Fruit fly (Drosophila melanogaster) whole organism, embryonic: ENCODE data around the gene Ufsp2.
A peak's percentile ranks its signal among the peaks of the same experiment; 100 is the strongest.

ENCODE experiments used
- CG10321 ChIP-seq: fragments of 200-800 bp; sonication (Bioruptor generic); IDR thresholded peaks from 2 replicates; pipeline ENCODE4 v1.3.6; 2022; ENCODE audit warnings: missing biosample characterization, missing genetic modification characterization
- CG11696 ChIP-seq: fragments of 200-800 bp; sonication (Bioruptor generic); IDR thresholded peaks from 2 replicates; pipeline ENCODE4 v1.3.6; 2022; ENCODE audit warnings: missing biosample characterization, missing genetic modification characterization
- CG12071 ChIP-seq: fragments of 200-800 bp; sonication (Bioruptor generic); optimal IDR thresholded peaks from 3 replicates; lab custom pipeline; 2018; ENCODE audit warnings: missing biosample characterization, mild to moderate bottlenecking, missing genetic modification characterization
- CG12155 ChIP-seq: fragments of 200-800 bp; sonication (Bioruptor generic); optimal IDR thresholded peaks from 3 replicates; lab custom pipeline; 2016; ENCODE audit warnings: missing biosample characterization, missing genetic modification characterization
- CG12391 ChIP-seq: fragments of 200-800 bp; sonication (Bioruptor generic); optimal IDR thresholded peaks from 3 replicates; lab custom pipeline; 2018; ENCODE audit warnings: missing biosample characterization, mild to moderate bottlenecking, missing genetic modification characterization, moderate library complexity
- CG14860 ChIP-seq: fragments of 200-800 bp; sonication (Bioruptor generic); IDR thresholded peaks from 3 replicates; pipeline ENCODE4 v1.3.6; 2022; ENCODE audit warnings: missing biosample characterization, missing genetic modification characterization; ENCODE audit not compliant: partially characterized antibody
- CG15514 ChIP-seq: fragments of 200-800 bp; sonication (Bioruptor generic); optimal IDR thresholded peaks from 3 replicates; lab custom pipeline; 2017; ENCODE audit warnings: missing biosample characterization, missing genetic modification characterization, mild to moderate bottlenecking, moderate library complexity, missing genetic modification reagents
- CG1647 ChIP-seq: fragments of 200-800 bp; sonication (Bioruptor generic); optimal IDR thresholded peaks from 3 replicates; lab custom pipeline; 2016; ENCODE audit warnings: missing biosample characterization, missing genetic modification characterization
- CG16813 ChIP-seq: fragments of 200-800 bp; sonication (Bioruptor generic); IDR thresholded peaks from 3 replicates; pipeline ENCODE4 v1.3.6; 2022; ENCODE audit warnings: missing biosample characterization, missing genetic modification characterization; ENCODE audit not compliant: partially characterized antibody
- CG18476 ChIP-seq: fragments of 200-800 bp; sonication (Bioruptor generic); optimal IDR thresholded peaks from 2 replicates; lab custom pipeline; 2016; ENCODE audit warnings: missing biosample characterization, mild to moderate bottlenecking, missing genetic modification characterization
- CG2199 ChIP-seq: fragments of 200-800 bp; sonication (Bioruptor generic); IDR thresholded peaks from 3 replicates; pipeline ENCODE4 v1.3.6; 2022; ENCODE audit warnings: missing biosample characterization, missing genetic modification characterization
- CG32767 ChIP-seq: fragments of 200-800 bp; sonication (Bioruptor generic); IDR thresholded peaks from 2 replicates; pipeline ENCODE4 v1.3.6; 2022; ENCODE audit warnings: missing biosample characterization, missing genetic modification characterization
- CG34224 ChIP-seq: fragments of 200-800 bp; sonication (Bioruptor generic); IDR thresholded peaks from 3 replicates; pipeline ENCODE4 v1.3.6; 2022; ENCODE audit warnings: missing biosample characterization, missing genetic modification characterization; ENCODE audit not compliant: partially characterized antibody
- CTCF ChIP-seq: fragments of 200-800 bp; sonication (Bioruptor generic); optimal IDR thresholded peaks from 2 replicates; lab custom pipeline; 2017; ENCODE audit warnings: missing biosample characterization, mild to moderate bottlenecking, missing genetic modification characterization, moderate library complexity
- D ChIP-seq, 2 experiments: fragments of 200-800 bp in 1 of 2; fragments of >200 bp in 1 of 2; sonication (Bioruptor generic) in 1 of 2; optimal IDR thresholded peaks; 2 replicates in 1 of 2; 3 replicates in 1 of 2; lab custom pipeline; 2017; ENCODE audit warnings: mild to moderate bottlenecking in 1 of 2, missing biosample characterization in 1 of 2, missing genetic modification characterization in 1 of 2, missing genetic modification reagents in 1 of 2
- H2.0 ChIP-seq: fragments of 200-800 bp; sonication (Bioruptor generic); IDR thresholded peaks from 2 replicates; pipeline ENCODE4 v1.3.6; 2022; ENCODE audit warnings: missing biosample characterization, missing genetic modification characterization
- HLH3B ChIP-seq: fragments of 200-800 bp; sonication (Bioruptor generic); IDR thresholded peaks from 2 replicates; pipeline ENCODE4 v1.3.6; 2022; ENCODE audit warnings: missing biosample characterization, missing genetic modification characterization
- HmgZ ChIP-seq: fragments of 200-800 bp; sonication (Bioruptor generic); optimal IDR thresholded peaks from 2 replicates; lab custom pipeline; 2018; ENCODE audit warnings: missing biosample characterization, mild to moderate bottlenecking, missing genetic modification characterization
- Hr78 ChIP-seq, 2 experiments: fragments of 200-800 bp in 1 of 2; fragments of >200 bp in 1 of 2; sonication (Bioruptor generic) in 1 of 2; optimal IDR thresholded peaks; 2 replicates each; lab custom pipeline; 2017 to 2019; ENCODE audit warnings: missing biosample characterization in 2 of 2, missing genetic modification characterization in 2 of 2, mild to moderate bottlenecking in 1 of 2, moderate library complexity in 1 of 2
- Max ChIP-seq: fragments of 200-800 bp; sonication (Bioruptor generic); optimal IDR thresholded peaks from 2 replicates; lab custom pipeline; 2016; ENCODE audit warnings: missing biosample characterization, mild to moderate bottlenecking, missing genetic modification characterization
- Poxn ChIP-seq: fragments of 200-800 bp; sonication (Bioruptor generic); IDR thresholded peaks from 2 replicates; pipeline ENCODE4 v1.3.6; 2022; ENCODE audit warnings: missing biosample characterization, missing genetic modification characterization
- Ptx1 ChIP-seq: fragments of 200-800 bp; sonication (Bioruptor generic); IDR thresholded peaks from 2 replicates; pipeline ENCODE4 v1.3.6; 2022; ENCODE audit warnings: missing biosample characterization, missing genetic modification characterization
- Rx ChIP-seq: fragments of 200-800 bp; sonication (Bioruptor generic); IDR thresholded peaks from 2 replicates; pipeline ENCODE4 v1.3.6; 2022; ENCODE audit warnings: missing biosample characterization, missing genetic modification characterization
- Six4 ChIP-seq: fragments of 200-800 bp; sonication (Bioruptor generic); optimal IDR thresholded peaks from 2 replicates; lab custom pipeline; 2016; ENCODE audit warnings: missing biosample characterization, missing genetic modification characterization
- Trl ChIP-seq, 3 experiments: fragments of >200 bp in 2 of 3; fragments of 200-800 bp in 1 of 3; sonication (Bioruptor generic) in 1 of 3; optimal IDR thresholded peaks; 2 replicates in 1 of 3; 3 replicates in 2 of 3; lab custom pipeline; 2016 to 2017; ENCODE audit warnings: missing biosample characterization in 1 of 3, missing genetic modification characterization in 1 of 3
- Vsx1 ChIP-seq: fragments of 200-800 bp; sonication (Bioruptor generic); optimal IDR thresholded peaks from 2 replicates; lab custom pipeline; 2017; ENCODE audit warnings: missing biosample characterization, mild to moderate bottlenecking, missing genetic modification characterization, missing genetic modification reagents
- Xrp1 ChIP-seq: fragments of 200-800 bp; sonication (Bioruptor generic); IDR thresholded peaks from 2 replicates; pipeline ENCODE4 v1.3.6; 2022; ENCODE audit warnings: missing biosample characterization, missing genetic modification characterization
- ac ChIP-seq: fragments of 200-800 bp; sonication (Bioruptor generic); optimal IDR thresholded peaks from 3 replicates; lab custom pipeline; 2017; ENCODE audit warnings: missing biosample characterization, mild to moderate bottlenecking, missing genetic modification characterization
- bbx ChIP-seq: fragments of 200-800 bp; sonication (Bioruptor generic); IDR thresholded peaks from 2 replicates; pipeline ENCODE4 v1.3.6; 2022; ENCODE audit warnings: missing biosample characterization, missing genetic modification characterization; ENCODE audit not compliant: partially characterized antibody
- cg ChIP-seq: fragments of 200-800 bp; sonication (Bioruptor generic); optimal IDR thresholded peaks from 3 replicates; lab custom pipeline; 2019; ENCODE audit warnings: missing biosample characterization, mild to moderate bottlenecking, missing genetic modification characterization, moderate library complexity
- chn ChIP-seq: fragments of 200-800 bp; sonication (Bioruptor generic); optimal IDR thresholded peaks from 2 replicates; lab custom pipeline; 2016; ENCODE audit warnings: missing biosample characterization, missing genetic modification characterization
- corto ChIP-seq: fragments of 200-800 bp; sonication (Bioruptor generic); optimal IDR thresholded peaks from 2 replicates; lab custom pipeline; 2016; ENCODE audit warnings: missing biosample characterization, mild to moderate bottlenecking, missing genetic modification characterization, moderate library complexity
- croc ChIP-seq: fragments of 200-800 bp; sonication (Bioruptor generic); conservative IDR thresholded peaks from 3 replicates; pipeline ENCODE4 v1.3.6; 2022; ENCODE audit warnings: missing biosample characterization, missing genetic modification characterization
- dmrt11E ChIP-seq: fragments of 200-800 bp; sonication (Bioruptor generic); optimal IDR thresholded peaks from 3 replicates; lab custom pipeline; 2018; ENCODE audit warnings: missing biosample characterization, mild to moderate bottlenecking, missing genetic modification characterization, moderate library complexity
- dpn ChIP-seq, 2 experiments: fragments of 200-800 bp; sonication (Bioruptor generic); optimal IDR thresholded peaks; 3 replicates each; lab custom pipeline; 2016; ENCODE audit warnings: missing biosample characterization in 2 of 2, missing genetic modification characterization in 2 of 2
- ewg ChIP-seq: fragments of 200-800 bp; sonication (Bioruptor generic); optimal IDR thresholded peaks from 3 replicates; lab custom pipeline; 2017; ENCODE audit warnings: mild to moderate bottlenecking, missing biosample characterization, missing genetic modification reagents, missing genetic modification characterization
- exex ChIP-seq: fragments of 200-800 bp; sonication (Bioruptor generic); optimal IDR thresholded peaks from 4 replicates; lab custom pipeline; 2018; ENCODE audit warnings: missing biosample characterization, mild to moderate bottlenecking, missing genetic modification characterization, moderate library complexity
- gcm ChIP-seq: fragments of 200-800 bp; sonication (Bioruptor generic); optimal IDR thresholded peaks from 2 replicates; lab custom pipeline; 2019; ENCODE audit warnings: missing biosample characterization, mild to moderate bottlenecking, missing genetic modification characterization, moderate library complexity
- ind ChIP-seq: fragments of 200-800 bp; sonication (Bioruptor generic); optimal IDR thresholded peaks from 3 replicates; lab custom pipeline; 2016; ENCODE audit warnings: missing biosample characterization, missing genetic modification characterization
- lilli ChIP-seq: fragments of 200-800 bp; sonication (Bioruptor generic); optimal IDR thresholded peaks from 3 replicates; lab custom pipeline; 2016; ENCODE audit warnings: missing biosample characterization, missing genetic modification characterization
- nom ChIP-seq: fragments of 200-800 bp; sonication (Bioruptor generic); optimal IDR thresholded peaks from 2 replicates; lab custom pipeline; 2017; ENCODE audit warnings: missing biosample characterization, missing genetic modification characterization, mild to moderate bottlenecking, moderate library complexity, missing genetic modification reagents
- onecut ChIP-seq: fragments of 200-800 bp; sonication (Bioruptor generic); IDR thresholded peaks from 2 replicates; pipeline ENCODE4 v1.3.6; 2022; ENCODE audit warnings: missing biosample characterization, missing genetic modification characterization
- pnt ChIP-seq: fragments of 200-800 bp; sonication (Bioruptor generic); optimal IDR thresholded peaks from 3 replicates; lab custom pipeline; 2016; ENCODE audit warnings: missing biosample characterization, missing genetic modification characterization
- psq ChIP-seq: fragments of 200-800 bp; sonication (Bioruptor generic); optimal IDR thresholded peaks from 2 replicates; lab custom pipeline; 2017; ENCODE audit warnings: missing biosample characterization, missing genetic modification characterization
- sd ChIP-seq: fragments of 200-800 bp; sonication (Bioruptor generic); optimal IDR thresholded peaks from 3 replicates; lab custom pipeline; 2018; ENCODE audit warnings: missing biosample characterization, mild to moderate bottlenecking, missing genetic modification characterization, moderate library complexity
- sens-2 ChIP-seq: fragments of 200-800 bp; sonication (Bioruptor generic); IDR thresholded peaks from 2 replicates; pipeline ENCODE4 v1.3.6; 2022; ENCODE audit warnings: missing biosample characterization, missing genetic modification characterization
- trem ChIP-seq: fragments of 200-800 bp; optimal IDR thresholded peaks from 3 replicates; lab custom pipeline; 2019; ENCODE audit warnings: missing biosample characterization, mild to moderate bottlenecking, missing genetic modification characterization, moderate library complexity

The Ufsp2 gene

DNA sequence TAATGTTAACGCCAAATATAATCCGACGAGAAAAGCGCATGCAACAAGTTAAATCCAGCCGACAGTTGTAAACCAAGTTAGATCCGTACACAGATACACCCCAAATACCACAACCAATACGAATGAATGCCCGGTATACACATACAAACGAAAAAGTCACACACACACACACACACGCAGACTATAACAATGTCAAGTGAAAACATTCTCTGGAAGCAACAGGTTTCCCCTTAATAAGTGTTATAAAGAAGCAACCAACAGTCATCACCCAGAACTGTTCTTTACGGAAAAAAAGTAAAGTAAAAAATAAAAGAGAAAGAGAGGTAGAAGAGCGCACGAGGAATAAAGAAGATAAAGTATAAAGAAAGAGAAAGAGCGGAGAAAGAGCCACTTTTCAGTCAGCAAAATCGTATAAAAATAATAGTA is 40.6 kb upstream of the Ufsp2 start (continued):
- no peak for TF ChIP-seq dpn (GFP tag; optimal IDR thresholded peaks at IDR 0.05; lab: Kevin White, UChicago)
- no peak for TF ChIP-seq D (optimal IDR thresholded peaks at IDR 0.05; lab: Kevin White, UChicago)
- no peak for TF ChIP-seq D (GFP tag; optimal IDR thresholded peaks at IDR 0.05; lab: Kevin White, UChicago)
- TF ChIP-seq Xrp1 (GFP tag; lab: Robert Waterston, UW): no peak
- TF ChIP-seq Poxn (GFP tag; lab: Robert Waterston, UW): no peak
- no peak for TF ChIP-seq H2.0 (GFP tag; lab: Robert Waterston, UW)
- no peak for TF ChIP-seq Max
- TF ChIP-seq Trl (optimal IDR thresholded peaks at IDR 0.05; lab: Kevin White, UChicago): peak; percentile 53 to 57
- TF ChIP-seq Trl (GFP tag; optimal IDR thresholded peaks at IDR 0.05; lab: Kevin White, UChicago): no peak
- TF ChIP-seq CG12391: no peak
- no peak for TF ChIP-seq sd
- TF ChIP-seq HLH3B (GFP tag; lab: Robert Waterston, UW): no peak
- TF ChIP-seq dmrt11E (tag; lab: Kevin White, UChicago): no peak
- peak; percentile 52 for TF ChIP-seq nom (GFP tag; lab: Kevin White, UChicago)
- TF ChIP-seq croc (GFP tag; lab: Robert Waterston, UW): no peak
- no peak for TF ChIP-seq CG12155
- TF ChIP-seq CG34224: no peak
- TF ChIP-seq ind (GFP tag; lab: Kevin White, UChicago): no peak
- TF ChIP-seq HmgZ (tag; lab: Kevin White, UChicago): no peak
- no peak for TF ChIP-seq ac (GFP tag; lab: Kevin White, UChicago)
- TF ChIP-seq cg (GFP tag; lab: Kevin White, UChicago): peak; percentile 86
- TF ChIP-seq psq (GFP tag; lab: Kevin White, UChicago): no peak
- no peak for TF ChIP-seq Six4 (GFP tag; lab: Kevin White, UChicago)
- TF ChIP-seq CG15514 (GFP tag; lab: Kevin White, UChicago): no peak
- no peak for TF ChIP-seq Rx

DNA sequence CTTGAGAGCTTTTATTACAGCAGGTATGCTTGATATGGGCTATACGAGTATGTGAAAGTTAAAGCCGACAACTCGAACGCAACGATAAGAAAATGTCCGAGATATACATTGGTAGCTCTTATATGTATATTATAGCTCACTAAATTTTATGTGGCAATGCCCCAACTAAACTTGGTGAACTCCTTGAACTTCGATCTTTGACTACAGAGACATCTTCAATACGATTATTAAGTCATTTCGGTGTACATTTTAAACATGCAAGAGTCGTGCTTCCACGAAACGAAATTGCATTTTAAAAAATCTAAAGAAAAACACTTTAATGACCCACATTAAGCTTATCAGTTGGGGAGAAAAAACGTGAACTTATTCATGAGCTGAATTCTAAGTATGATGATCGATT is 39.8 kb upstream of the Ufsp2 start:
- peak; percentile 35 for TF ChIP-seq exex (tag; lab: Kevin White, UChicago)
- no peak for TF ChIP-seq pnt (GFP tag; lab: Kevin White, UChicago)
- TF ChIP-seq Hr78 (GFP tag; optimal IDR thresholded peaks at IDR 0.05; lab: Kevin White, UChicago): peak in 1 of 2 experiments; percentile 65
- peak; percentile 70; the same call in 2 of the 3 replicates for TF ChIP-seq CG2199 (GFP tag; lab: Robert Waterston, UW)
- no peak for TF ChIP-seq CG32767 (GFP tag; lab: Robert Waterston, UW)
- TF ChIP-seq HmgZ (tag; lab: Kevin White, UChicago): no peak
- TF ChIP-seq CG18476 (GFP tag; lab: Kevin White, UChicago): no peak

DNA sequence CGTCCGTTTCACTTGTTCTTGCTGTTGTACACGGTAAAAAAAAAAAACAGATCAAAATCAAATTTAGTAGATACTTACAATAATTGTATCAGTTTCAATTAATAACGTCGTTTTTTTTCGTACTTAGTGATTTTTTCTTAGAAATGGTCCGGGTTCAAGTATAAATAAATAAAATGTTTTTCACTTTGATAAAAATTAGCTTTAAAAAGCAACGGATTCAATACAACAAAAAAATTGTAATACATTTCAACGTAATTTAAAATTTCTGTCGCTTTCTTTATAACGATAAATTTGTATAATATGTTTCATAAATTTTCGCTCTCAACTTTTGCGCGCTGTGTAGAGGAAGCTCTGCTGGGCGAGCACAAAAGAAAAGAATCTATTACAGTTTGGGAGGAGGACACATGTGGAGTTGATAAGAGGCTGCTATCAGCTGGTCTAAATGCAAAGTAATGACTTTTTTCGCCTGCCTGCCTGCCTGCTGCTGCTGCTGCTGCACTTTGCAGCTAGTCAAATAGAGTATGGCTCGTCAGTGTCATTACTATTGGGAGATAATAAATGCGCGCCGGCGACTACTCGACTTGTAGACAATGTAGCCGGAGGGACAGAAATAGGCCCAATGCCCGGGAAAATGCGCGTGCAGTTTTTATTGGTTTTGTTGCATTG is 38.3 kb upstream of the Ufsp2 start:
- TF ChIP-seq bbx (no peak), chn (GFP tag; lab: Kevin White, UChicago) (peak; percentile 19), CG11696 (GFP tag; lab: Robert Waterston, UW) (0 out of 2 replicates have a peak, but pooled peaks have one; percentile 11), CG10321 (GFP tag; lab: Robert Waterston, UW) (no peak), CG14860 (no peak), corto (GFP tag; lab: Kevin White, UChicago) (no peak), Vsx1 (GFP tag; lab: Kevin White, UChicago) (peak; percentile 53), Ptx1 (GFP tag; lab: Robert Waterston, UW) (peak; percentile 73), ewg (GFP tag; lab: Kevin White, UChicago) (peak; percentile 50), sens-2 (GFP tag; lab: Robert Waterston, UW) (no peak), pnt (GFP tag; lab: Kevin White, UChicago) (peak; percentile 2), gcm (GFP tag; lab: Kevin White, UChicago) (peak; percentile 51), CG12071 (no peak), onecut (GFP tag; lab: Robert Waterston, UW) (no peak), CG1647 (peak; percentile 19), CTCF (peak; percentile 15), trem (tag; lab: Kevin White, UChicago) (peak; percentile 62), lilli (GFP tag; lab: Kevin White, UChicago) (peak; percentile 63), Rx (0 out of 2 replicates have a peak, but pooled peaks have one; percentile 10), CG16813 (GFP tag; lab: Robert Waterston, UW) (no peak)
